Worm (Caenorhabditis elegans): ENCODE results near the gene F43E12.1.

The F43E12.1 gene

DNA sequence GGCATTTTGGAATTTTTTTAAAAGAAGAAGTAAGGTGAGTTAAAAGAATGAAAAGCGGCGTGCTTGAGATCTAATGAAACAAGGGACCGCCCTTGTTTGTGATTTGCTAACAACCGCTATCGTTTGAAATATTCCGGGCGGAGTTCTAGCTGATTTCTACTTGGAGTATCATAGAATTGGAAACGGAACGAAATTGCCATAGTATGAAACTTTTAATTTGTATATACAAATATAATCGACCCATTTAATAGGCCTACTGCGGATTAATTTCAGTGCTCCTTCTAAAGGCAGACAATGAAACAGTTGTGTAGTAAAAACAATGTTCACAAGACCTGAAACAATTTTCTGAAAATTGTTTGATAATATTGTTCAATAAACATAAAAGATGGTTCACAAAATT lies 14.4 kb downstream of the F43E12.1 start, which contains the start of gene C55B6.7:
Gene C55B6.7, minus strand, starts transcription at position 101 of the 400 bp plus-strand sequence.
- TF ChIP-seq ztf-23 (GFP tag; IDR thresholded peaks at IDR 0.05) = no peak
- TF ChIP-seq T22C8.4 (GFP tag; IDR thresholded peaks at IDR 0.05) = no peak
- no peak for TF ChIP-seq flt-1 (GFP tag; IDR thresholded peaks at IDR 0.05)
- TF ChIP-seq med-1 (GFP tag; optimal IDR thresholded peaks at IDR 0.05; ENCODE audit: insufficient read depth) = no peak
- TF ChIP-seq cog-1 (tag; optimal IDR thresholded peaks at IDR 0.05) = no peak
- no peak for TF ChIP-seq ref-1 (GFP tag; conservative IDR thresholded peaks at IDR 0.05)
- TF ChIP-seq ztf-29 (GFP tag; IDR thresholded peaks at IDR 0.05) = no peak
- TF ChIP-seq tab-1 (GFP tag; IDR thresholded peaks at IDR 0.05) = no peak
- no peak for TF ChIP-seq klf-2 (GFP tag; conservative IDR thresholded peaks at IDR 0.05)

DNA sequence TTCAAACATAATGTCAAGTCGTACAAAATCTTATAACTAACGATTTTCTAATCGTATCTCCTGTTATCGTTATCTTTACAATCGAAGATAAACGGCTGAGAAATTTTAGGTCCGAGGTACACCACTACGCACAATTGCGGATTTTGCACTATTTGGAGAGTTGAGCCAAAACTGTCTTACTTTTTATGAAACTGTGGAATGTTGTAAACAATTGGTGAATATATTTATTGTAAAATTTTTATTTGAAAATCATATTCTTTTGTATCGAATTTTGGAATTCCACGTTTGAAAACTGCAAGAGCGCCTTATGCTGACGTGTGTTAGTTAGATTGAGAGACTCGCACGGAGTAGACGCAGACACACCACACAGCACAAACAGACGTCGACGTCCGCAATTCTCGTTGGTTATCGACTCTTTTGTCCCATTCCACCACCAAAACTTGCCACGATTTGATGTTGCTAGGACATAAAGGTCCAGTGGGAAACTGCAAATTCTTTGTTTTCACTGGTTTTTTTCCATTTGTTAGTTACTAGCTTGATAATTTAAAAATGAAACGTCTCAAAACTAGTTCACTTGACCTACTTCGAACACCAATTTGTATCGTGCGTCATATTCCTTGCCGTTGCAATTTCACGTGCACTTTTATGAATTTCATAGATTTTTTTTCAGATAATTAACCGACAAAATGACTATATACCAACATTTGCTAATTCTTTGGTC lies 16.6 kb downstream of the F43E12.1 start, which contains the start of gene dnj-7:
Gene dnj-7, plus strand, starts transcription at position 671 of the 721 bp plus-strand sequence.
- no peak for TF ChIP-seq ztf-23 (GFP tag; IDR thresholded peaks at IDR 0.05)
- no peak for TF ChIP-seq T22C8.4 (GFP tag; IDR thresholded peaks at IDR 0.05)
- no peak for TF ChIP-seq tab-1 (GFP tag; IDR thresholded peaks at IDR 0.05)
- TF ChIP-seq ref-1 (GFP tag; conservative IDR thresholded peaks at IDR 0.05) = no peak
- no peak for TF ChIP-seq med-1 (GFP tag; optimal IDR thresholded peaks at IDR 0.05; ENCODE audit: insufficient read depth)

DNA sequence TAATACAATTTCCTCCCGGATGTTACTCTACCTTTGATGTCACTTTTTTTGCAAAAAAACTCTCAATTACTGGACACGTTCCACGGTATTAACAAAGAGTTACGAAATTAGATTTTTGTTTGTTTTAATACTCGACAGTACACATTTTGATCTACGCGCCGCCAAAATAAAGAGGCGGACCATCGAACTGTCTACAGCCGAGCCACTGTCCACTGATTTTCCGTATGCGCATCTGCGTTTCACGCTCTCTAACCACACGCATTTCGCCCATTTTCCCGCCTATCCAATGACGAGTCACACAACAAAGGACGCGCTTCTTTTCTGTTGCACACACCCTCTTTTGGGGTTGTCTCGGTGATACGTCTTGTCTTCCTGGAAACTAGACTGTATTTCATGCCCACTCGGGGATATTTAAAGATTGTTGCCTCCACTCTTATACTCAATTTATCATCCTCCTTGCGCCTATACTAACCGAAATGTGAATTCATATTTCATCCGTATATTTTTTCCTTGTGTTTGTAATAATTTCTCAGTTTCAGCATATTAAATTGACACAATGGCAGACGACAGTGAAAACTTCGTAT lies 22.5 kb downstream of the F43E12.1 start, which contains the start of gene C55B6.1:
Gene C55B6.1, plus strand, starts transcription at position 534 of the 584 bp plus-strand sequence.
- TF ChIP-seq flt-1 (GFP tag; IDR thresholded peaks at IDR 0.05) = no peak
- no peak for TF ChIP-seq ztf-29 (GFP tag; IDR thresholded peaks at IDR 0.05)
- no peak for TF ChIP-seq cog-1 (tag; optimal IDR thresholded peaks at IDR 0.05)
- TF ChIP-seq ref-1 (GFP tag; conservative IDR thresholded peaks at IDR 0.05) = no peak
- TF ChIP-seq T22C8.4 (GFP tag; IDR thresholded peaks at IDR 0.05) = no peak
- no peak for TF ChIP-seq klf-2 (GFP tag; conservative IDR thresholded peaks at IDR 0.05)
- no peak for TF ChIP-seq ztf-23 (GFP tag; IDR thresholded peaks at IDR 0.05)
- no peak for TF ChIP-seq tab-1 (GFP tag; IDR thresholded peaks at IDR 0.05)
- TF ChIP-seq med-1 (GFP tag; optimal IDR thresholded peaks at IDR 0.05; ENCODE audit: insufficient read depth) = no peak

DNA sequence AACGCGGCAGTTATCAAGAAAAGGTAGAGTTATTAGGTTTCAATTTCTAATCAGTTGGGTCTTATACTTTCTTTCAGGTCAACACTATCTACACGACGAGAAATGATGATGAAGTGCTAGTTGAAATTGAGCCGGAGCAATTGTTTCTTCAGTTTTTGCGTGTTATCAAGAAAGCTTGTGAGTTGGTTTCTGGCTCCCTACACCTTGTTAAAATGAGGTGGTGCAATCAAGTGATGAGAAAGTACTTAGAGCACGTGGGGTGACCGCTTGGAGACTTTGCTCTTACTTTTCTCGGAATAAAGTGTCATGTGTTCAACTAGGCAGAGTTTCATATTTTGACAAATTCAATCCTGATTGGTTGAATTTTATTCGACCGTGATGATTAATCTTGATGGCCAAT lies 23.0 kb downstream of the F43E12.1 start:
- TF ChIP-seq ref-1 (GFP tag; conservative IDR thresholded peaks at IDR 0.05) (no peak), tab-1 (GFP tag; IDR thresholded peaks at IDR 0.05) (no peak), cog-1 (tag; optimal IDR thresholded peaks at IDR 0.05) (no peak), T22C8.4 (GFP tag; IDR thresholded peaks at IDR 0.05) (no peak), flt-1 (GFP tag; IDR thresholded peaks at IDR 0.05) (no peak), med-1 (GFP tag; optimal IDR thresholded peaks at IDR 0.05; ENCODE audit: insufficient read depth) (no peak), ztf-23 (GFP tag; IDR thresholded peaks at IDR 0.05) (no peak), ztf-29 (GFP tag; IDR thresholded peaks at IDR 0.05) (no peak), klf-2 (GFP tag; conservative IDR thresholded peaks at IDR 0.05) (no peak)

DNA sequence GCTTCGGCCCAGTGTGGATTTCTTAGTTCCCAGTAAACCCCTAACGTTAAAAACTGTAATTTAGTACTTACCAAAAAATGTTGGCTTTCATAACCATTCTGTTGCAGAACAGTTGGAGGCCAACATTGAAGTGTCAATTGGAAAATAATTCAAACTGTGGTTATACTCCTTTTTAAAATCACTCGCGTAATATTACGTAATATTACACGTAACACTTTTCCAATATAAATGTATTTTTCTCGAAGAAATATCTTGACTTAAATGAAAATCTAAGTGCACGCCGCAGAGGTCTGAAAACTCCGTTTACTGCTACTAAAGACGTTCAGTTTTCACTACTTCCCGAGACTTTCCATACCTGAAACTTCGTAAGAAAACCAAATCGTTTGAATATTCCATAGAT lies 26.7 kb downstream of the F43E12.1 start:
- TF ChIP-seq flt-1 (GFP tag; IDR thresholded peaks at IDR 0.05) = no peak
- TF ChIP-seq tab-1 (GFP tag; IDR thresholded peaks at IDR 0.05) = no peak
- TF ChIP-seq ztf-29 (GFP tag; IDR thresholded peaks at IDR 0.05) = no peak
- TF ChIP-seq med-1 (GFP tag; optimal IDR thresholded peaks at IDR 0.05; ENCODE audit: insufficient read depth) = no peak
- no peak for TF ChIP-seq klf-2 (GFP tag; conservative IDR thresholded peaks at IDR 0.05)
- TF ChIP-seq cog-1 (tag; optimal IDR thresholded peaks at IDR 0.05) = no peak
- TF ChIP-seq ref-1 (GFP tag; conservative IDR thresholded peaks at IDR 0.05) = no peak
- no peak for TF ChIP-seq ztf-23 (GFP tag; IDR thresholded peaks at IDR 0.05)
- no peak for TF ChIP-seq T22C8.4 (GFP tag; IDR thresholded peaks at IDR 0.05)

DNA sequence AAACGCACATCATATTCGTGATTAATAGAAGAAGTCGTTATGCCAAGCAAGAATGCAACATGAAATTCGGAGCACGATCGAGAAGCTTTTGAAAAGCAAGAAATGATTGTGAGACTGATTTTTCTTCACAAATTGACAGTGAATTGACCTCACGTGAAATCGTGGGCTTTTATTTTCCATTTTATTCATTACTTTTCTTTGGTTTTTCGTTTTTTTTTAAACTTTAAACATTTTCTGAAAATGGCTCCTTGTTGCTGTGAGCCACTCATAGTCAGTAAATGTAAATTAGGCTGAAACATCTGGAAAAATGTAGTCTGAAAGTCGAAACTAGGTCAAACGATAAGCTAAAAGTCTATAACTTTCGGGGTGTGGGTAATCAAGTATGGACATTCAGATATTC lies 27.8 kb downstream of the F43E12.1 start, which contains the start of gene C55B6.5:
Gene C55B6.5, minus strand, starts transcription at position 101 of the 400 bp plus-strand sequence.
- TF ChIP-seq klf-2 (GFP tag; conservative IDR thresholded peaks at IDR 0.05) = no peak
- no peak for TF ChIP-seq cog-1 (tag; optimal IDR thresholded peaks at IDR 0.05)
- TF ChIP-seq ref-1 (GFP tag; conservative IDR thresholded peaks at IDR 0.05) = no peak
- no peak for TF ChIP-seq tab-1 (GFP tag; IDR thresholded peaks at IDR 0.05)
- TF ChIP-seq T22C8.4 (GFP tag; IDR thresholded peaks at IDR 0.05) = no peak
- TF ChIP-seq ztf-29 (GFP tag; IDR thresholded peaks at IDR 0.05) = no peak
- no peak for TF ChIP-seq ztf-23 (GFP tag; IDR thresholded peaks at IDR 0.05)
- no peak for TF ChIP-seq flt-1 (GFP tag; IDR thresholded peaks at IDR 0.05)
- TF ChIP-seq med-1 (GFP tag; optimal IDR thresholded peaks at IDR 0.05; ENCODE audit: insufficient read depth) = no peak

DNA sequence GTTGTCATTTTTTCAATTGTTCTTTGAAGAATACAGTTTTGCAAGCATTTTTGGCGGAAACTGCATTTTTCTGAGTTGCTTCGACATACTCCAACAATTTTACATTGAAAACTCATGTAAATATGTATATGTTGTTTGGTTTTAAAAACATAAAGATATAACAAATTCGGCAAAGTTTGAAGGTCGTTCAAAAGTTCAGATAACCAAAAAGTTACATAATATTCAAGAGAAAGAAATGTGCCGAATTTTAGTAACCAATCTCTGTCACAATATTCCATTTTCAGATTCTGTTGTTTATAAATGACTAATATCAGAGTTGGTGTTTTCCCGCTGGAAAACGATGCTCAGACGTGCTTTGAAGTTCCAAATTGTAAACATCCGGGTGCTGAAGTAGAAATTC lies 29.0 kb downstream of the F43E12.1 start, which contains the start of gene ZK867.2:
Gene ZK867.2, plus strand, starts transcription at position 301 of the 400 bp plus-strand sequence.
- no peak for TF ChIP-seq cog-1 (tag; optimal IDR thresholded peaks at IDR 0.05)
- no peak for TF ChIP-seq klf-2 (GFP tag; conservative IDR thresholded peaks at IDR 0.05)
- TF ChIP-seq ztf-23 (GFP tag; IDR thresholded peaks at IDR 0.05) = no peak
- TF ChIP-seq tab-1 (GFP tag; IDR thresholded peaks at IDR 0.05) = no peak
- no peak for TF ChIP-seq med-1 (GFP tag; optimal IDR thresholded peaks at IDR 0.05; ENCODE audit: insufficient read depth)
- no peak for TF ChIP-seq flt-1 (GFP tag; IDR thresholded peaks at IDR 0.05)
- TF ChIP-seq ztf-29 (GFP tag; IDR thresholded peaks at IDR 0.05) = no peak
- no peak for TF ChIP-seq T22C8.4 (GFP tag; IDR thresholded peaks at IDR 0.05)
- no peak for TF ChIP-seq ref-1 (GFP tag; conservative IDR thresholded peaks at IDR 0.05)

DNA sequence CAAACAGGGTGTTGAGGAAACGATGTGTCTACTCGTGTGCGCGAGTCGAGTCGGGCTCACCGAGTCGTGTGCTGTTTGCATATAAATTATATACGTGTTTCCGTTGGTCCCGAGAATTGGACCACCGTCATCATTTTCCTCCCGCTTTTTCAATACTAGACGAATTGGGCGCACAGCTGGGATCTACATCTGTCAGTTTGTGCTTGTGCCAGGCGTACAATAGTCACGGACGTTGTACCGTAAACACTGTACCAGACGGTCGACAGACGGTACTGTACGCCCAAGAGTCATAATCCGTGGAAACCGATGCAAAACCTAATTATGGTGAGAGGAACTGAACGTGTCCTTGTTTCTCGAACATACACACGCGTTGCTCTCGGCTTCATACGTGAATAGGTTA lies 31.7 kb downstream of the F43E12.1 start:
- TF ChIP-seq cog-1 (tag; optimal IDR thresholded peaks at IDR 0.05) = no peak
- no peak for TF ChIP-seq klf-2 (GFP tag; conservative IDR thresholded peaks at IDR 0.05)
- TF ChIP-seq ref-1 (GFP tag; conservative IDR thresholded peaks at IDR 0.05) = no peak
- no peak for TF ChIP-seq T22C8.4 (GFP tag; IDR thresholded peaks at IDR 0.05)
- no peak for TF ChIP-seq ztf-29 (GFP tag; IDR thresholded peaks at IDR 0.05)
- TF ChIP-seq med-1 (GFP tag; optimal IDR thresholded peaks at IDR 0.05; ENCODE audit: insufficient read depth) = no peak
- no peak for TF ChIP-seq ztf-23 (GFP tag; IDR thresholded peaks at IDR 0.05)
- TF ChIP-seq tab-1 (GFP tag; IDR thresholded peaks at IDR 0.05) = no peak
- no peak for TF ChIP-seq flt-1 (GFP tag; IDR thresholded peaks at IDR 0.05)
